Worm (Caenorhabditis elegans) whole organism, L4 larva: ENCODE data around the gene npr-17.
A peak's percentile ranks its signal among the peaks of the same experiment; 100 is the strongest.

ENCODE experiments used
- D1046.2 ChIP-seq: fragments of 200-800 bp; sonication (Bioruptor generic); IDR thresholded peaks from 2 replicates; pipeline ENCODE4 v1.3.6; 2022; ENCODE audit warnings: missing genetic modification characterization, missing compliant biosample characterization
- F10B5.3 ChIP-seq: sonication (generic microtip); optimal IDR thresholded peaks from 2 replicates; lab custom pipeline; 2016; ENCODE audit warnings: mild to moderate bottlenecking, missing genetic modification characterization, missing compliant biosample characterization
- F37D6.2 ChIP-seq: sonication (generic microtip); optimal IDR thresholded peaks from 2 replicates; lab custom pipeline; 2016; ENCODE audit warnings: mild to moderate bottlenecking, missing genetic modification characterization, missing compliant biosample characterization
- T26A8.4 ChIP-seq: fragments of 200-800 bp; sonication (Bioruptor generic); IDR thresholded peaks from 2 replicates; pipeline ENCODE4 v1.3.6; 2022; ENCODE audit warnings: missing genetic modification characterization, missing compliant biosample characterization
- Y105C5A.15 ChIP-seq: fragments of 200-800 bp; sonication (Bioruptor generic); IDR thresholded peaks from 2 replicates; pipeline ENCODE4 v1.3.6; 2022; ENCODE audit warnings: missing genetic modification characterization, missing compliant biosample characterization
- Y5F2A.4 ChIP-seq: fragments of 200-800 bp; sonication (Bioruptor generic); optimal IDR thresholded peaks from 2 replicates; lab custom pipeline; 2018; ENCODE audit warnings: mild to moderate bottlenecking, missing genetic modification characterization, missing compliant biosample characterization
- ZK546.5 ChIP-seq, 2 experiments: sonication (generic microtip); optimal IDR thresholded peaks; 2 replicates each; lab custom pipeline; 2017; ENCODE audit warnings: missing biosample characterization in 2 of 2, missing genetic modification characterization in 2 of 2
- aha-1 ChIP-seq: fragments of 150-350 bp; peaks from one replicate; lab custom pipeline; 2014; ENCODE audit warnings: missing biosample characterization, missing genetic modification characterization
- aly-2 ChIP-seq: sonication (generic microtip); optimal IDR thresholded peaks from 2 replicates; lab custom pipeline; 2018; ENCODE audit warnings: missing biosample characterization, missing genetic modification characterization
- ceh-62 ChIP-seq: sonication (generic microtip); optimal IDR thresholded peaks from 2 replicates; lab custom pipeline; 2017; ENCODE audit warnings: missing biosample characterization, missing genetic modification characterization
- cey-2 ChIP-seq: sonication (generic microtip); optimal IDR thresholded peaks from 3 replicates; lab custom pipeline; 2017; ENCODE audit warnings: missing genetic modification characterization, mild to moderate bottlenecking, missing compliant biosample characterization, antibody characterized with exemption, borderline replicate concordance; ENCODE audit not compliant: insufficient read depth
- ctbp-1 ChIP-seq: fragments of 200-800 bp; sonication (Bioruptor generic); IDR thresholded peaks from 2 replicates; pipeline ENCODE4 v1.3.6; 2022; ENCODE audit warnings: missing genetic modification reagents, missing genetic modification characterization, missing compliant biosample characterization
- dpl-1 ChIP-seq: fragments of 150-350 bp; optimal IDR thresholded peaks from 2 replicates; lab custom pipeline; 2014; ENCODE audit warnings: missing biosample characterization, missing genetic modification reagents, missing genetic modification characterization
- duxl-1 ChIP-seq: sonication (generic microtip); optimal IDR thresholded peaks from 2 replicates; lab custom pipeline; 2016; ENCODE audit warnings: mild to moderate bottlenecking, missing genetic modification characterization, moderate library complexity, missing compliant biosample characterization; ENCODE audit not compliant: poor library complexity
- fos-1 ChIP-seq: fragments of 150-350 bp; optimal IDR thresholded peaks from 2 replicates; lab custom pipeline; 2014; ENCODE audit warnings: missing biosample characterization, missing genetic modification characterization
- lin-38 ChIP-seq: fragments of 200-800 bp; sonication (Bioruptor generic); IDR thresholded peaks from 2 replicates; pipeline ENCODE4 v1.3.6; 2022; ENCODE audit warnings: missing genetic modification reagents, missing genetic modification characterization, missing compliant biosample characterization
- lir-3 ChIP-seq: sonication (generic microtip); optimal IDR thresholded peaks from 2 replicates; lab custom pipeline; 2016; ENCODE audit warnings: mild to moderate bottlenecking, missing genetic modification characterization, missing compliant biosample characterization
- madf-9 ChIP-seq: fragments of 200-800 bp; sonication (Bioruptor generic); conservative IDR thresholded peaks from 2 replicates; pipeline ENCODE4 v1.3.6; 2022; ENCODE audit warnings: missing genetic modification reagents, missing genetic modification characterization, missing compliant biosample characterization
- mes-2 ChIP-seq: sonication (generic microtip); optimal IDR thresholded peaks from 2 replicates; lab custom pipeline; 2016; ENCODE audit warnings: missing genotype, mild to moderate bottlenecking, missing genetic modification characterization, missing compliant biosample characterization; ENCODE audit not compliant: poor library complexity, severe bottlenecking
- mxl-3 ChIP-seq: fragments of 200-800 bp; sonication (Bioruptor generic); optimal IDR thresholded peaks from 2 replicates; lab custom pipeline; 2018; ENCODE audit warnings: mild to moderate bottlenecking, missing genetic modification characterization, missing compliant biosample characterization
- nhr-111 ChIP-seq: fragments of 200-800 bp; sonication (Bioruptor generic); optimal IDR thresholded peaks from 2 replicates; lab custom pipeline; 2018; ENCODE audit warnings: mild to moderate bottlenecking, missing genetic modification characterization, missing compliant biosample characterization
- nhr-237 ChIP-seq: sonication (generic microtip); optimal IDR thresholded peaks from 2 replicates; lab custom pipeline; 2017; ENCODE audit warnings: missing biosample characterization, missing genetic modification characterization
- nhr-25 ChIP-seq: sonication (generic microtip); optimal IDR thresholded peaks from 2 replicates; lab custom pipeline; 2017; ENCODE audit warnings: missing genetic modification characterization, mild to moderate bottlenecking, missing compliant biosample characterization, antibody characterized with exemption, moderate library complexity, borderline replicate concordance; ENCODE audit not compliant: insufficient read depth
- nhr-48 ChIP-seq: sonication (generic microtip); optimal IDR thresholded peaks from 2 replicates; lab custom pipeline; 2016; ENCODE audit warnings: mild to moderate bottlenecking, missing genetic modification characterization, missing compliant biosample characterization
- nhr-76 ChIP-seq: fragments of 150-350 bp; optimal IDR thresholded peaks from 2 replicates; lab custom pipeline; 2014; ENCODE audit warnings: missing biosample characterization, missing genetic modification characterization
- saeg-2 ChIP-seq: fragments of 200-800 bp; sonication (Bioruptor generic); IDR thresholded peaks from 2 replicates; pipeline ENCODE4 v1.3.6; 2022; ENCODE audit warnings: missing genetic modification reagents, missing genetic modification characterization, missing compliant biosample characterization
- set-16 ChIP-seq: fragments of 200-800 bp; sonication (Bioruptor generic); IDR thresholded peaks from 2 replicates; pipeline ENCODE4 v1.3.6; 2022; ENCODE audit warnings: missing genetic modification reagents, missing genetic modification characterization, missing compliant biosample characterization
- snpc-1.2 ChIP-seq: fragments of 200-800 bp; sonication (Bioruptor generic); IDR thresholded peaks from 2 replicates; pipeline ENCODE4 v1.3.6; 2022; ENCODE audit warnings: missing genetic modification reagents, missing genetic modification characterization, missing compliant biosample characterization
- spr-1 ChIP-seq: sonication (generic microtip); optimal IDR thresholded peaks from 2 replicates; lab custom pipeline; 2016; ENCODE audit warnings: mild to moderate bottlenecking, missing genetic modification characterization, missing compliant biosample characterization
- spr-3 ChIP-seq: fragments of 200-800 bp; sonication (Bioruptor generic); optimal IDR thresholded peaks from 2 replicates; lab custom pipeline; 2018; ENCODE audit warnings: mild to moderate bottlenecking, missing genetic modification characterization, missing compliant biosample characterization
- tag-97 ChIP-seq: fragments of 200-800 bp; sonication (Bioruptor generic); IDR thresholded peaks from 2 replicates; pipeline ENCODE4 v1.3.6; 2022; ENCODE audit warnings: missing genetic modification characterization, missing compliant biosample characterization
- tra-1 ChIP-seq: fragments of 200-800 bp; sonication (Bioruptor generic); IDR thresholded peaks from 2 replicates; pipeline ENCODE4 v1.3.6; 2022; ENCODE audit warnings: missing genetic modification reagents, missing genetic modification characterization, missing compliant biosample characterization
- unc-130 ChIP-seq: sonication (generic microtip); optimal IDR thresholded peaks from 2 replicates; lab custom pipeline; 2016; ENCODE audit warnings: missing genetic modification reagents, missing genetic modification characterization, missing compliant biosample characterization
- unc-39 ChIP-seq: sonication (generic microtip); optimal IDR thresholded peaks from 2 replicates; lab custom pipeline; 2017; ENCODE audit warnings: missing biosample characterization, missing genetic modification characterization
- ztf-11 ChIP-seq: fragments of 150-350 bp; optimal IDR thresholded peaks from 2 replicates; lab custom pipeline; 2014; ENCODE audit warnings: missing biosample characterization, missing genetic modification characterization
- ztf-7 ChIP-seq: fragments of 150-350 bp; optimal IDR thresholded peaks from 2 replicates; lab custom pipeline; 2014; ENCODE audit warnings: missing biosample characterization, missing genetic modification characterization

The npr-17 gene

DNA sequence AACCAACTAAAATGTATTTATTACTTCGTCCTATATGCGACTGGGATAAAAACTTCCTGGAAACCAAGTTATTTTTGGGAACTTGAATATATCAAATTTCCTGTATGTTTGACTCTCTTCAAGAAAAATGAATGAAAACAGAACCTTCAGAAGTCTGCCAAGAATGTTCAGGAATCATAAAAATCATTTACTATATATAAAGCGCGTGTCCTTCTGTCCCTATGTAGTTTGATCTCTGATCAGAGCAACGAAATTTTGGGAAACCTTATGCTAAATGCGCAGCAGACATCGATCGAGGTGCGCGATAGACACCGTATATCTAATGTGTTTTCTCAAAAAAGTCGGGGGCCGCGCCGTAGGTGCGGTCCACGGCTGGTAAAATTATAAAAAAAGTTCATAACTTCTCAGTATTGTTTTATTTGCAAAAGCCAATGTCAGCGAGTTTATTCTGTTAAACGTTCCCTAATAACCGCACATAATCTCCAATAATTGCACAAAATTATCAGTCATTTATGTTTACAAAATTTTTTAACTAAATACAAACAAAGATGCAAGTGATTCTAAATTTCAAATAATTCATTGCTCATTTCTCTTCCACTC lies 1.3 kb upstream of the npr-17 start:
- TF ChIP-seq nhr-48 (tag; lab: Kevin White, UChicago) (no peak), tag-97 (GFP tag; lab: Robert Waterston, UW) (no peak), nhr-25 (tag; lab: Kevin White, UChicago) (no peak), spr-1 (tag; lab: Kevin White, UChicago) (no peak), ctbp-1 (GFP tag; lab: Robert Waterston, UW) (no peak), T26A8.4 (GFP tag; lab: Robert Waterston, UW) (no peak), Y105C5A.15 (GFP tag; lab: Robert Waterston, UW) (no peak), spr-3 (GFP tag; lab: Kevin White, UChicago) (no peak), nhr-76 (tag; lab: Kevin White, UChicago) (no peak), ceh-62 (tag; lab: Kevin White, UChicago) (no peak), lin-38 (GFP tag; lab: Robert Waterston, UW) (no peak), madf-9 (no peak), saeg-2 (GFP tag; lab: Robert Waterston, UW) (no peak), nhr-111 (GFP tag; lab: Kevin White, UChicago) (no peak), fos-1 (no peak), nhr-237 (tag; lab: Kevin White, UChicago) (no peak), cey-2 (tag; lab: Kevin White, UChicago) (no peak)

DNA sequence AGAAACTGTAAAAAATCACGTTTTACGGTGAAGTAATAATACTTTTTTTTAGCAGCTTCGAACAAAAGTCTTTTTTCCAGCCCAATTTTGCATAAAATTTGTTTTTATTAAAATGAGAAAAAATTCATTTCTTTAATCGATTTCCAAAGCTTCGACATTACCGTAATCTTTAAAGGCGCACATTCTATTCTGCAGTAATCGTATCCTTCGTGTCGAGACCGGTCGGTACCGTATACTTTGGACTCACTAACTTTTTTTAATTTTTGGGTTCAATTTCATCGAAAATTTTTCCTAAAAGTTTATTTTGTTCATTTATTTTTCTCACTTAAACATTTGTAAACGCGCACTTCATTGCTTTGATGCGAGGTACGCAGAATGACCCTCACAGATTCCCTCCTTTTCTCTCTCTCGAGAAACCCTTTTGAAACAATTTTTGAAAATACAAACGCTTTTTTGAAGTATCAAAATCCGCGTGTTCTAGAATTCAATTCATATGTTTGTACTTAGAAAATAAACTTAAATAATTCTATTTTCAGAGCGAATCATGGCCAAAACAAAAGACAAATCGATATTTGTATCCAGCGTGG lies 9.6 kb downstream of the npr-17 start, which contains the start of gene hrpk-2:
Gene hrpk-2 (plus strand): TSS at position 537 of the 587 bp plus-strand sequence.
- TF ChIP-seq dpl-1 (no peak), lin-38 (GFP tag; lab: Robert Waterston, UW) (no peak), D1046.2 (GFP tag; lab: Robert Waterston, UW) (no peak), aly-2 (tag; lab: Kevin White, UChicago) (no peak), F10B5.3 (no peak), Y5F2A.4 (GFP tag; lab: Kevin White, UChicago) (no peak), unc-130 (GFP tag; lab: Kevin White, UChicago) (no peak), nhr-76 (tag; lab: Kevin White, UChicago) (no peak)
- TF ChIP-seq, all 104 proteins: peak for 0

ce11 chrIII:7981938-7982337 lies 14.3 kb downstream of the npr-17 start:
- TF ChIP-seq aha-1 (tag; lab: Kevin White, UChicago) (peak; percentile 11), set-16 (GFP tag; lab: Robert Waterston, UW) (peak; percentile 64), snpc-1.2 (GFP tag; lab: Robert Waterston, UW) (0 out of 2 replicates have a peak, but pooled peaks have one; percentile 8), unc-39 (tag; lab: Kevin White, UChicago) (no peak), ztf-7 (tag; lab: Kevin White, UChicago) (no peak), tag-97 (GFP tag; lab: Robert Waterston, UW) (no peak), ZK546.5 (tag; optimal IDR thresholded peaks at IDR 0.05; lab: Kevin White, UChicago) (no peak), tra-1 (GFP tag; lab: Robert Waterston, UW) (no peak), D1046.2 (GFP tag; lab: Robert Waterston, UW) (peak; percentile 57; the same call in 1 of the 2 replicates), ztf-11 (tag; lab: Kevin White, UChicago) (no peak)
- TF ChIP-seq, all 104 proteins: peak for 4

DNA sequence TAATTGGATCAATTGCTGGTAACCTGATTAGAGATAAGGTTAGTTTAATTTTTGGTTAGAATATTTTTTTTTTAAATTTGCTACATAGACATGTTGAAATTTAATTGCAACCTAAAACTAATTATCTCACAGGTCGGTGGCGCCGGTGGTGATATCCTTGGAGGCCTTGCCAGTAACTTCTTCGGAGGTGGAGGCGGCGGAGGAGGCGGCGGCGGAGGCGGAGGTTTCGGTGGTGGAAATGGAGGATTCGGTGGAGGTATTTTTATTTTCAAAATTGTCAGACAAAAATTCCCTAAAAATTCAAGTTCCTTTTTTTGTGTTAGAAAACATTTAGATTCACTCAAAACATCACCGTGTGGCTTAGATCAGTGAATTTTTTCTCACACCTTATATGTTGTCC lies 15.0 kb downstream of the npr-17 start:
- TF ChIP-seq lir-3 (tag; lab: Kevin White, UChicago) (no peak), duxl-1 (tag; lab: Kevin White, UChicago) (no peak), set-16 (GFP tag; lab: Robert Waterston, UW) (peak; percentile 66), mes-2 (tag; lab: Kevin White, UChicago) (no peak), F37D6.2 (tag; lab: Kevin White, UChicago) (no peak), fos-1 (no peak), mxl-3 (GFP tag; lab: Kevin White, UChicago) (no peak)
